In genomic region chrIV:7325698-7326097, ce11 we compare ENCODE assay signal across 5 worm cellular contexts.
TF ChIP-seq lines count a peak whose summit lies in the region.

No protein-coding gene starts in this region.

TF ChIP-seq in whole organism, L1 larva, 84 proteins besides CTCF, POLR2A, EP300 and RAD21:
- TF ChIP-seq skn-1 (tag; optimal IDR thresholded peaks at IDR 0.05; lab: Kevin White, UChicago) (no peak), tlp-1 (tag; optimal IDR thresholded peaks at IDR 0.05; lab: Kevin White, UChicago) (no peak), tbx-2 (tag; optimal IDR thresholded peaks at IDR 0.05; lab: Kevin White, UChicago) (no peak), elt-2 (tag; optimal IDR thresholded peaks at IDR 0.05; lab: Kevin White, UChicago) (peak; percentile 52), vab-15 (tag; optimal IDR thresholded peaks at IDR 0.05; lab: Kevin White, UChicago) (no peak), nhr-19 (GFP tag; conservative IDR thresholded peaks at IDR 0.05; lab: Robert Waterston, UW) (no peak), efl-1 (optimal IDR thresholded peaks at IDR 0.05; lab: Kevin White, UChicago) (no peak), efl-1 (GFP tag; optimal IDR thresholded peaks at IDR 0.05 in 1 of 2; lab: Kevin White, UChicago) (peak in 1 of 2 experiments; percentile 28)

TF ChIP-seq in whole organism, L2 larva, 48 proteins besides CTCF, POLR2A, EP300 and RAD21:
- TF ChIP-seq crh-2 (tag; optimal IDR thresholded peaks at IDR 0.05; lab: Kevin White, UChicago), result peak; percentile 76
- TF ChIP-seq zag-1 (tag; optimal IDR thresholded peaks at IDR 0.05; lab: Kevin White, UChicago), result no peak
- peak; percentile 96 for TF ChIP-seq fos-1 (tag; optimal IDR thresholded peaks at IDR 0.05; lab: Kevin White, UChicago)
TF ChIP-seq in whole organism, L2 larva: peak in this region for 2.

TF ChIP-seq in whole organism, L3 larva, 47 proteins besides CTCF, POLR2A, EP300 and RAD21:
- no peak for TF ChIP-seq ZK546.5 (tag; optimal IDR thresholded peaks at IDR 0.05; lab: Kevin White, UChicago)
- peak; percentile 88 for TF ChIP-seq pqm-1 (tag; optimal IDR thresholded peaks at IDR 0.05; lab: Kevin White, UChicago)
- TF ChIP-seq elt-2 (tag; optimal IDR thresholded peaks at IDR 0.05; lab: Kevin White, UChicago), result peak; percentile 74

TF ChIP-seq in whole organism, L4 larva, 104 proteins besides CTCF, POLR2A, EP300 and RAD21:
- no peak for TF ChIP-seq ztf-11 (tag; optimal IDR thresholded peaks at IDR 0.05; lab: Kevin White, UChicago)
- TF ChIP-seq dve-1 (tag; optimal IDR thresholded peaks at IDR 0.05; lab: Kevin White, UChicago; ENCODE audit: insufficient read depth), result peak; percentile 37
- TF ChIP-seq dmd-6 (GFP tag; IDR thresholded peaks at IDR 0.05; lab: Robert Waterston, UW), result peak; percentile 56
- peak; percentile 31 for TF ChIP-seq hlh-11 (tag; optimal IDR thresholded peaks at IDR 0.05; lab: Kevin White, UChicago)
- no peak for TF ChIP-seq tra-1 (GFP tag; IDR thresholded peaks at IDR 0.05; lab: Robert Waterston, UW)
- TF ChIP-seq pqm-1 (tag; optimal IDR thresholded peaks at IDR 0.05; lab: Kevin White, UChicago), result peak; percentile 77
- no peak for TF ChIP-seq fos-1 (tag; optimal IDR thresholded peaks at IDR 0.05; lab: Kevin White, UChicago)
- peak; percentile 36 for TF ChIP-seq nhr-28 (tag; optimal IDR thresholded peaks at IDR 0.05; lab: Kevin White, UChicago)
- peak; percentile 62 for TF ChIP-seq aha-1 (tag; lab: Kevin White, UChicago)
- TF ChIP-seq daf-16 (GFP tag; optimal IDR thresholded peaks at IDR 0.05; lab: Kevin White, UChicago), result no peak
- TF ChIP-seq daf-16 (tag; optimal IDR thresholded peaks at IDR 0.05; lab: Kevin White, UChicago), result peak; percentile 50
- TF ChIP-seq unc-62 (GFP tag; optimal IDR thresholded peaks at IDR 0.05 in 1 of 2; lab: Kevin White, UChicago), result peak in 1 of 2 experiments; percentile 74
- TF ChIP-seq unc-62 (tag; optimal IDR thresholded peaks at IDR 0.05; lab: Kevin White, UChicago), result no peak
- TF ChIP-seq gei-8 (GFP tag; optimal IDR thresholded peaks at IDR 0.05; lab: Kevin White, UChicago), result no peak

TF ChIP-seq in whole organism, young adult, 124 proteins besides CTCF, POLR2A, EP300 and RAD21:
- no peak for TF ChIP-seq mes-4 (tag; optimal IDR thresholded peaks at IDR 0.05; lab: Kevin White, UChicago)
- TF ChIP-seq B0336.3 (GFP tag; IDR thresholded peaks at IDR 0.05; lab: Robert Waterston, UW), result no peak
- no peak for TF ChIP-seq dpff-1 (tag; optimal IDR thresholded peaks at IDR 0.05; lab: Kevin White, UChicago)
- no peak for TF ChIP-seq C06A6.2 (GFP tag; conservative IDR thresholded peaks at IDR 0.05; lab: Robert Waterston, UW)
- TF ChIP-seq let-607 (tag; optimal IDR thresholded peaks at IDR 0.05; lab: Kevin White, UChicago), result peak in 1 of 2 experiments; percentile 37
- TF ChIP-seq dox-1 (GFP tag; IDR thresholded peaks at IDR 0.05; lab: Robert Waterston, UW), result peak; percentile 6; the same call in 1 of the 2 replicates
- TF ChIP-seq sdz-38 (tag; optimal IDR thresholded peaks at IDR 0.05; lab: Kevin White, UChicago), result no peak
- TF ChIP-seq snpc-1.1 (tag; optimal IDR thresholded peaks at IDR 0.05; lab: Kevin White, UChicago; ENCODE audit: insufficient read depth), result no peak
- no peak for TF ChIP-seq lin-54 (GFP tag; optimal IDR thresholded peaks at IDR 0.05; lab: Kevin White, UChicago)
- TF ChIP-seq ceh-100 (GFP tag; IDR thresholded peaks at IDR 0.05; lab: Robert Waterston, UW), result no peak
- TF ChIP-seq T07F8.4 (tag; optimal IDR thresholded peaks at IDR 0.05; lab: Kevin White, UChicago), result no peak
- TF ChIP-seq D2030.7 (GFP tag; IDR thresholded peaks at IDR 0.05; lab: Robert Waterston, UW), result no peak
- TF ChIP-seq lin-26 (GFP tag; IDR thresholded peaks at IDR 0.05; lab: Robert Waterston, UW), result no peak
- TF ChIP-seq Y56A3A.18 (GFP tag; IDR thresholded peaks at IDR 0.05; lab: Robert Waterston, UW), result no peak
- no peak for TF ChIP-seq lsl-1 (GFP tag; optimal IDR thresholded peaks at IDR 0.05; lab: Kevin White, UChicago)
- no peak for TF ChIP-seq ztf-18 (tag; optimal IDR thresholded peaks at IDR 0.05; lab: Kevin White, UChicago)
- no peak for TF ChIP-seq dpl-1 (GFP tag; optimal IDR thresholded peaks at IDR 0.05; lab: Kevin White, UChicago)
- peak; percentile 76 for TF ChIP-seq nhr-80 (tag; optimal IDR thresholded peaks at IDR 0.05; lab: Kevin White, UChicago)
